Worm (Caenorhabditis elegans) whole organism, L1 larva: ENCODE results near the gene clec-124.
A peak's percentile ranks its signal among the peaks of the same experiment; 100 is the strongest.
"Not testable (repeated sequence)": the region's sequence is repeated elsewhere in the genome, so short reads cannot be mapped to it uniquely, and the experiment has no call there.

Source experiments
- C16A3.4 ChIP-seq: fragments of 150-350 bp; optimal IDR thresholded peaks from 2 replicates; lab custom pipeline; 2014; ENCODE audit warnings: missing biosample characterization, missing genetic modification characterization
- Y116A8C.19 ChIP-seq: sonication (generic microtip); optimal IDR thresholded peaks from 2 replicates; lab custom pipeline; 2016; ENCODE audit warnings: missing compliant biosample characterization, missing genetic modification characterization, borderline replicate concordance
- aly-2 ChIP-seq: fragments of 150-350 bp; optimal IDR thresholded peaks from 2 replicates; lab custom pipeline; 2014; ENCODE audit warnings: missing biosample characterization, missing genetic modification characterization
- ama-1 ChIP-seq: fragments of 150-350 bp; optimal IDR thresholded peaks from 2 replicates; lab custom pipeline; 2014
- ceh-63 ChIP-seq: fragments of 200-800 bp; sonication (Bioruptor generic); optimal IDR thresholded peaks from 2 replicates; lab custom pipeline; 2018; ENCODE audit warnings: mild to moderate bottlenecking, missing genetic modification characterization, missing compliant biosample characterization
- ceh-82 ChIP-seq, 3 experiments: fragments of 150-350 bp in 1 of 3; sonication (generic microtip) in 2 of 3; optimal IDR thresholded peaks; 2 replicates each; lab custom pipeline; 2014 to 2017; ENCODE audit warnings: missing biosample characterization in 3 of 3, missing genetic modification characterization in 3 of 3
- ceh-90 ChIP-seq: sonication (generic microtip); optimal IDR thresholded peaks from 2 replicates; lab custom pipeline; 2016; ENCODE audit warnings: missing genetic modification characterization, missing compliant biosample characterization
- ces-1 ChIP-seq: fragments of 150-350 bp; optimal IDR thresholded peaks from 2 replicates; lab custom pipeline; 2014; ENCODE audit warnings: missing biosample characterization, missing genetic modification reagents, missing genetic modification characterization
- dsc-1 ChIP-seq: sonication (generic microtip); optimal IDR thresholded peaks from 2 replicates; lab custom pipeline; 2016; ENCODE audit warnings: mild to moderate bottlenecking, missing genetic modification characterization, missing compliant biosample characterization
- efl-1 ChIP-seq, 4 experiments: fragments of 150-350 bp; optimal IDR thresholded peaks in 3 of 4; peaks in 1 of 4; 1 replicate in 1 of 4; 2 replicates in 3 of 4; lab custom pipeline; 2014; ENCODE audit warnings: missing biosample characterization in 2 of 4, missing genetic modification characterization in 2 of 4, missing genetic modification reagents in 2 of 4
- egl-27 ChIP-seq, 2 experiments: fragments of 150-350 bp in 1 of 2; sonication (generic microtip); optimal IDR thresholded peaks; 3 replicates each; lab custom pipeline; 2017 to 2018; ENCODE audit warnings: missing biosample characterization in 2 of 2, missing genetic modification characterization in 2 of 2, missing genetic modification reagents in 2 of 2
- elt-2 ChIP-seq: sonication (generic microtip); optimal IDR thresholded peaks from 2 replicates; lab custom pipeline; 2016; ENCODE audit warnings: missing genetic modification characterization, mild to moderate bottlenecking, inconsistent platforms, missing compliant biosample characterization, missing genetic modification reagents
- ets-5 ChIP-seq: fragments of 200-800 bp; sonication (Bioruptor generic); IDR thresholded peaks from 2 replicates; pipeline ENCODE4 v1.3.6; 2022; ENCODE audit warnings: missing genetic modification characterization, missing compliant biosample characterization
- fkh-8 ChIP-seq: sonication (generic microtip); optimal IDR thresholded peaks from 2 replicates; lab custom pipeline; 2016; ENCODE audit warnings: mild to moderate bottlenecking, missing genetic modification characterization, missing compliant biosample characterization
- fos-1 ChIP-seq: fragments of 150-350 bp; optimal IDR thresholded peaks from 2 replicates; lab custom pipeline; 2014; ENCODE audit warnings: missing biosample characterization, missing genetic modification characterization
- lin-35 ChIP-seq, 2 experiments: fragments of 150-350 bp; optimal IDR thresholded peaks; 2 replicates each; lab custom pipeline; 2014; ENCODE audit warnings: missing biosample characterization in 2 of 2, missing genetic modification characterization in 2 of 2, missing genetic modification reagents in 2 of 2
- mdl-1 ChIP-seq, 2 experiments: fragments of 150-350 bp; optimal IDR thresholded peaks; 2 replicates each; lab custom pipeline; 2014 to 2017; ENCODE audit warnings: missing biosample characterization in 2 of 2, missing genetic modification characterization in 2 of 2, inconsistent platforms in 1 of 2
- nhr-11 ChIP-seq: fragments of 150-350 bp; optimal IDR thresholded peaks from 2 replicates; lab custom pipeline; 2014; ENCODE audit warnings: missing biosample characterization, missing genetic modification characterization
- nhr-20 ChIP-seq: sonication (generic microtip); optimal IDR thresholded peaks from 2 replicates; lab custom pipeline; 2016; ENCODE audit warnings: mild to moderate bottlenecking, missing genetic modification characterization, missing compliant biosample characterization
- nhr-28 ChIP-seq: fragments of 150-350 bp; optimal IDR thresholded peaks from 2 replicates; lab custom pipeline; 2014; ENCODE audit warnings: missing biosample characterization, missing genetic modification characterization
- nhr-47 ChIP-seq: sonication (generic microtip); optimal IDR thresholded peaks from 2 replicates; lab custom pipeline; 2016; ENCODE audit warnings: mild to moderate bottlenecking, missing genetic modification characterization, moderate library complexity, missing compliant biosample characterization
- nhr-71 ChIP-seq: sonication (generic microtip); optimal IDR thresholded peaks from 2 replicates; lab custom pipeline; 2016; ENCODE audit warnings: mild to moderate bottlenecking, missing genetic modification characterization, moderate library complexity, missing compliant biosample characterization
- nhr-76 ChIP-seq: sonication (generic microtip); optimal IDR thresholded peaks from 2 replicates; lab custom pipeline; 2017; ENCODE audit warnings: missing biosample characterization, missing genetic modification characterization
- nhr-84 ChIP-seq: sonication (generic microtip); optimal IDR thresholded peaks from 2 replicates; lab custom pipeline; 2017; ENCODE audit warnings: missing biosample characterization, missing genetic modification characterization
- pqm-1 ChIP-seq: sonication (generic microtip); optimal IDR thresholded peaks from 3 replicates; lab custom pipeline; 2017; ENCODE audit warnings: missing biosample characterization, missing genetic modification characterization
- snu-23 ChIP-seq: sonication (generic microtip); optimal IDR thresholded peaks from 2 replicates; lab custom pipeline; 2016; ENCODE audit warnings: missing genetic modification characterization, missing compliant biosample characterization
- tbx-2 ChIP-seq: sonication (generic microtip); optimal IDR thresholded peaks from 2 replicates; lab custom pipeline; 2016; ENCODE audit warnings: missing genetic modification characterization, missing compliant biosample characterization
- unc-30 ChIP-seq: sonication (generic microtip); optimal IDR thresholded peaks from 2 replicates; lab custom pipeline; 2017; ENCODE audit warnings: missing biosample characterization, missing genetic modification characterization
- unc-86 ChIP-seq: sonication (generic microtip); optimal IDR thresholded peaks from 2 replicates; lab custom pipeline; 2016; ENCODE audit warnings: missing genetic modification characterization, missing compliant biosample characterization
- unc-98 ChIP-seq: fragments of 200-800 bp; sonication (Bioruptor generic); IDR thresholded peaks from 2 replicates; pipeline ENCODE4 v1.3.6; 2022; ENCODE audit warnings: missing genetic modification characterization, missing compliant biosample characterization
- vab-15 ChIP-seq: sonication (generic microtip); optimal IDR thresholded peaks from 2 replicates; lab custom pipeline; 2017; ENCODE audit warnings: missing genotype, mild to moderate bottlenecking, missing genetic modification characterization, missing compliant biosample characterization
- xbp-1 ChIP-seq: sonication (generic microtip); optimal IDR thresholded peaks from 2 replicates; lab custom pipeline; 2016; ENCODE audit warnings: missing genetic modification characterization, missing compliant biosample characterization
- ztf-4 ChIP-seq: fragments of 150-350 bp; optimal IDR thresholded peaks from 2 replicates; lab custom pipeline; 2014; ENCODE audit warnings: missing biosample characterization, missing genetic modification characterization

Gene clec-124

ce11 chrII:3284558-3284957 is 35.1 kb downstream of the clec-124 start, which contains the start of gene scl-15:
TSS of gene scl-15 (minus strand) at chrII:3284658.
- TF ChIP-seq unc-86 (tag; lab: Kevin White, UChicago) (no peak), ceh-90 (tag; lab: Kevin White, UChicago) (no peak)

DNA sequence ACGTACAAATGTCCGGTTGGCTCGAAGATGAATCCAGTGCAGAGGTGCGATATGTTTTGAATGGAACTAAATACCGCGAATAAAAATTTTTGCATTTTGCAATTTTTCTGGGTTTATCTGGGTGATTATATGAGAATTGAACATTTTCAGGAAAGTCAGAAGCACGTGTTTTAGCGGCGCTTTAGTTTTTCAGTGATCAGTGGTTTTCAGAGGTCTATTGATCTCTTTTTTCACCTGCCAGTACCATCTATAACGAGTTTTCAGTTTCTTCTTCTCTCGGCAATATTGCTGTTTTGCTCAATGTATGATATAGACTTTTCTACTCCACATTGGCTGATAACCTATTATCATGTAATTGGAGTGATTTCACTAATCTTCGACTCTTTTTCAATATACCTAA is 37.6 kb downstream of the clec-124 start, which contains the start of gene sri-63:
sri-63 (plus strand) TSS at position 301 of the 400 bp plus-strand sequence.
- TF ChIP-seq snu-23 (no peak), ama-1 (lab: Kevin White, UChicago) (no peak), nhr-84 (no peak), fkh-8 (tag; lab: Kevin White, UChicago) (no peak), pqm-1 (tag; lab: Kevin White, UChicago) (no peak), ceh-82 (tag; optimal IDR thresholded peaks at IDR 0.05; lab: Kevin White, UChicago) (no peak), fos-1 (no peak), vab-15 (tag; lab: Kevin White, UChicago) (no peak), unc-98 (GFP tag; lab: Robert Waterston, UW) (no peak), ets-5 (GFP tag; lab: Robert Waterston, UW) (no peak), dsc-1 (tag; lab: Kevin White, UChicago) (no peak), nhr-71 (no peak), ceh-63 (GFP tag; lab: Kevin White, UChicago) (no peak)

DNA sequence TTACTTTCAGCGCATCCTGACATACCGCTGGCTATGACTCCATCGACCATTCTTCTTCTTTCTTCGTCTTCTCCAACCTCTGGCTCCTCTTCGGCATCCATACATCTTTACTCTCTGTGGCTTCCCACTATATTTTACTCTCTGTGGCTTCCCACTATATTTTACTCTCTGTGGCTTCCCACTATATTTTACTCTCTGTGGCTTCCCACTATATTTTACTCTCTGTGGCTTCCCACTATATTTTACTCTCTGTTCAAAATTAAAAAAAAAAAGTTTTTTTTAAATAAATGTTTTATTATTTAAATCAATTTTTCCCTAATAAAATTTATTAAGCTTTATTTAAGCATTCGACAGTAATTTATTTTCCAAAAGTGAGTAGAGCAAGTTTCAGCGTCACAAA is 41.0 kb downstream of the clec-124 start, which contains the start of gene F39E9.14:
F39E9.14 (minus strand) TSS at position 101 of the 400 bp plus-strand sequence.
- not testable (repeated sequence) for TF ChIP-seq nhr-11; egl-27 (tag; optimal IDR thresholded peaks at IDR 0.05; lab: Kevin White, UChicago); Y116A8C.19

- TF ChIP-seq nhr-47 (tag; lab: Kevin White, UChicago) (no peak), mdl-1 (tag; optimal IDR thresholded peaks at IDR 0.05; lab: Kevin White, UChicago) (no peak), lin-35 (GFP tag; optimal IDR thresholded peaks at IDR 0.05; lab: Kevin White, UChicago) (peak in 1 of 2 experiments; percentile 27), tbx-2 (tag; lab: Kevin White, UChicago) (no peak), nhr-28 (no peak), ces-1 (no peak), unc-86 (tag; lab: Kevin White, UChicago) (no peak), elt-2 (tag; lab: Kevin White, UChicago) (peak; percentile 73), xbp-1 (no peak)
These were observed 45.7 kb downstream of the clec-124 start, which contains the start of gene btb-17 for ce11 chrII:3295193-3295592. TSS of gene btb-17 (plus strand) at chrII:3295405.

DNA sequence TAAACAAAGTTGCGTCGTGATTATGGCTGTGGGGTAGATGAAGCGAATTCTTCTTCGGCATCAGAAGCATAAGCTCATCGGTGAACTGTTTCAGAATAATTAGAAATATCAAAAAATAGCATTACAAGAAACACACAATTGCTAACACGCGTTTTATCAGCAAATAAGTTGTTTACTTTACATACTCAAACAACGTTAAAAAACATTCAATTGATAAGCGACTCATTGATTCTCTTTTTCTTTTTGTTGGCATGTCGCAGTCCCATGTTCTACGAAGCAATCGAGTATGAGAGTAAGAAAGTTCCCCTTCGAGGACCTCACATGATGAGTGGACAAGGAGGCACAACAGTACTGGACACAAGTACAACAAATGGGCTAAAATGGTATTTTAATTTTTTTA is 47.1 kb downstream of the clec-124 start, which contains the start of gene btb-16:
btb-16 (plus strand) TSS at position 240 of the 400 bp plus-strand sequence.
- TF ChIP-seq elt-2 (tag; lab: Kevin White, UChicago) (peak; percentile 70), aly-2 (tag; lab: Kevin White, UChicago) (no peak), efl-1 (optimal IDR thresholded peaks at IDR 0.05; lab: Kevin White, UChicago) (no peak), efl-1 (GFP tag; optimal IDR thresholded peaks at IDR 0.05 in 1 of 2; lab: Kevin White, UChicago) (peak in 1 of 2 experiments; percentile 77), lin-35 (GFP tag; optimal IDR thresholded peaks at IDR 0.05; lab: Kevin White, UChicago) (peak in 1 of 2 experiments; percentile 22)

- no peak for TF ChIP-seq ceh-90 (tag; lab: Kevin White, UChicago)
- no peak for TF ChIP-seq ztf-4 (tag; lab: Kevin White, UChicago)
- no peak for TF ChIP-seq unc-30 (tag; lab: Kevin White, UChicago)
- TF ChIP-seq nhr-76 (tag; lab: Kevin White, UChicago): no peak
- TF ChIP-seq nhr-20 (tag; lab: Kevin White, UChicago): no peak
- TF ChIP-seq C16A3.4 (tag; lab: Kevin White, UChicago): no peak
- no peak for TF ChIP-seq nhr-28
These were observed 48.4 kb downstream of the clec-124 start, which contains the start of gene btb-18 for ce11 chrII:3297914-3298313. TSS of gene btb-18 (plus strand) at chrII:3298214.
